Fruit fly (Drosophila melanogaster) whole organism, embryonic: ENCODE measurements around the gene Ddc.

Source experiments
- Aef1 ChIP-seq: fragments of 200-800 bp; sonication (Bioruptor generic); IDR thresholded peaks from 3 replicates; pipeline ENCODE4 v1.3.6; 2022; ENCODE audit warnings: missing biosample characterization, missing genetic modification characterization
- Atf6 ChIP-seq: fragments of 200-800 bp; sonication (Bioruptor generic); IDR thresholded peaks from 2 replicates; pipeline ENCODE4 v1.3.6; 2022; ENCODE audit warnings: missing biosample characterization, missing genetic modification characterization
- B-H2 ChIP-seq: fragments of 200-800 bp; sonication (Bioruptor generic); optimal IDR thresholded peaks from 2 replicates; lab custom pipeline; 2018; ENCODE audit warnings: missing biosample characterization, mild to moderate bottlenecking, missing genetic modification characterization
- Bdp1 ChIP-seq: fragments of 200-800 bp; sonication (Bioruptor generic); optimal IDR thresholded peaks from 3 replicates; lab custom pipeline; 2016; ENCODE audit warnings: missing biosample characterization, missing genetic modification characterization
- CG10543 ChIP-seq: fragments of 200-800 bp; sonication (Bioruptor generic); optimal IDR thresholded peaks from 3 replicates; lab custom pipeline; 2017; ENCODE audit warnings: missing biosample characterization, mild to moderate bottlenecking, missing genetic modification characterization, moderate library complexity
- CG11093 ChIP-seq: fragments of 200-800 bp; sonication (Bioruptor generic); IDR thresholded peaks from 3 replicates; pipeline ENCODE4 v1.3.6; 2022; ENCODE audit warnings: missing biosample characterization, missing genetic modification characterization
- CG12155 ChIP-seq: fragments of 200-800 bp; sonication (Bioruptor generic); optimal IDR thresholded peaks from 3 replicates; lab custom pipeline; 2016; ENCODE audit warnings: missing biosample characterization, missing genetic modification characterization
- CG12769 ChIP-seq: fragments of 200-800 bp; sonication (Bioruptor generic); optimal IDR thresholded peaks from 2 replicates; lab custom pipeline; 2019; ENCODE audit warnings: missing biosample characterization, mild to moderate bottlenecking, missing genetic modification characterization, moderate library complexity
- CG12942 ChIP-seq: fragments of 200-800 bp; sonication (Bioruptor generic); optimal IDR thresholded peaks from 3 replicates; lab custom pipeline; 2016; ENCODE audit warnings: missing biosample characterization, missing genetic modification characterization
- CG15514 ChIP-seq: fragments of 200-800 bp; sonication (Bioruptor generic); optimal IDR thresholded peaks from 3 replicates; lab custom pipeline; 2017; ENCODE audit warnings: missing biosample characterization, missing genetic modification characterization, mild to moderate bottlenecking, moderate library complexity, missing genetic modification reagents
- CG18599 ChIP-seq: fragments of 200-800 bp; sonication (Bioruptor generic); optimal IDR thresholded peaks from 3 replicates; lab custom pipeline; 2017; ENCODE audit warnings: missing biosample characterization, missing genetic modification characterization, mild to moderate bottlenecking, moderate library complexity, missing genetic modification reagents
- CG18764 ChIP-seq: fragments of 200-800 bp; sonication (Bioruptor generic); optimal IDR thresholded peaks from 3 replicates; lab custom pipeline; 2016; ENCODE audit warnings: missing biosample characterization, missing genetic modification characterization
- CG30020 ChIP-seq: fragments of 200-800 bp; optimal IDR thresholded peaks from 2 replicates; lab custom pipeline; 2019; ENCODE audit warnings: missing biosample characterization, mild to moderate bottlenecking, missing genetic modification characterization, moderate library complexity
- CG31441 ChIP-seq: fragments of 200-800 bp; sonication (Bioruptor generic); IDR thresholded peaks from 2 replicates; pipeline ENCODE4 v1.3.6; 2022; ENCODE audit warnings: missing biosample characterization, missing genetic modification characterization
- CG4282 ChIP-seq: fragments of 200-800 bp; sonication (Bioruptor generic); optimal IDR thresholded peaks from 2 replicates; lab custom pipeline; 2016; ENCODE audit warnings: missing biosample characterization, missing genetic modification characterization
- CG4617 ChIP-seq: fragments of 200-800 bp; sonication (Bioruptor generic); optimal IDR thresholded peaks from 3 replicates; lab custom pipeline; 2016; ENCODE audit warnings: missing biosample characterization, missing genetic modification characterization, borderline replicate concordance
- CG6654 ChIP-seq: fragments of 200-800 bp; sonication (Bioruptor generic); optimal IDR thresholded peaks from 2 replicates; lab custom pipeline; 2017; ENCODE audit warnings: missing biosample characterization, mild to moderate bottlenecking, missing genetic modification characterization
- CG6683 ChIP-seq: fragments of 200-800 bp; sonication (Bioruptor generic); optimal IDR thresholded peaks from 2 replicates; lab custom pipeline; 2017; ENCODE audit warnings: missing biosample characterization, mild to moderate bottlenecking, missing genetic modification characterization, missing genetic modification reagents
- CG7271 ChIP-seq: fragments of 200-800 bp; sonication (Bioruptor generic); optimal IDR thresholded peaks from 2 replicates; lab custom pipeline; 2018; ENCODE audit warnings: missing biosample characterization, mild to moderate bottlenecking, missing genetic modification characterization, moderate library complexity
- CG8924 ChIP-seq: fragments of 200-800 bp; optimal IDR thresholded peaks from 3 replicates; lab custom pipeline; 2019; ENCODE audit warnings: missing biosample characterization, mild to moderate bottlenecking, missing genetic modification characterization, moderate library complexity
- CG9932 ChIP-seq: fragments of 200-800 bp; sonication (Bioruptor generic); IDR thresholded peaks from 2 replicates; pipeline ENCODE4 v1.3.6; 2022; ENCODE audit warnings: missing biosample characterization, missing genetic modification characterization
- Chrac-16 ChIP-seq: fragments of 200-800 bp; sonication (Bioruptor generic); optimal IDR thresholded peaks from 3 replicates; lab custom pipeline; 2016; ENCODE audit warnings: missing biosample characterization, missing genetic modification characterization
- Deaf1 ChIP-seq: fragments of 200-800 bp; optimal IDR thresholded peaks from 3 replicates; lab custom pipeline; 2019; ENCODE audit warnings: missing biosample characterization, mild to moderate bottlenecking, missing genetic modification characterization, moderate library complexity
- Ets65A ChIP-seq: fragments of 200-800 bp; sonication (Bioruptor generic); peaks from one replicate; lab custom pipeline; 2016; ENCODE audit warnings: missing biosample characterization, missing genetic modification characterization
- Lhr ChIP-seq: fragments of 200-800 bp; sonication (Bioruptor generic); optimal IDR thresholded peaks from 3 replicates; lab custom pipeline; 2017; ENCODE audit warnings: mild to moderate bottlenecking, missing biosample characterization, missing genetic modification reagents, missing genetic modification characterization
- Mad ChIP-seq: fragments of 200-800 bp; sonication (Bioruptor generic); optimal IDR thresholded peaks from 2 replicates; lab custom pipeline; 2016; ENCODE audit warnings: missing biosample characterization, missing genetic modification characterization
- NC2α ChIP-seq: fragments of 200-800 bp; sonication (Bioruptor generic); optimal IDR thresholded peaks from 2 replicates; lab custom pipeline; 2016; ENCODE audit warnings: missing biosample characterization, missing genetic modification characterization
- Oaz ChIP-seq: fragments of 200-800 bp; sonication (Bioruptor generic); IDR thresholded peaks from 2 replicates; pipeline ENCODE4 v1.3.6; 2022; ENCODE audit warnings: missing biosample characterization, missing genetic modification characterization
- Sry-β ChIP-seq: fragments of 200-800 bp; sonication (Bioruptor generic); optimal IDR thresholded peaks from 2 replicates; lab custom pipeline; 2018; ENCODE audit warnings: missing biosample characterization, mild to moderate bottlenecking, missing genetic modification characterization, moderate library complexity
- Taf1 ChIP-seq: fragments of 200-800 bp; sonication (Bioruptor generic); IDR thresholded peaks from 2 replicates; pipeline ENCODE4 v1.3.6; 2022; ENCODE audit warnings: missing biosample characterization, missing genetic modification characterization
- ac ChIP-seq: fragments of 200-800 bp; sonication (Bioruptor generic); optimal IDR thresholded peaks from 3 replicates; lab custom pipeline; 2017; ENCODE audit warnings: missing biosample characterization, mild to moderate bottlenecking, missing genetic modification characterization
- bsh ChIP-seq, 2 experiments: fragments of 200-800 bp; sonication (Bioruptor generic); optimal IDR thresholded peaks; 2 replicates each; lab custom pipeline; 2017 to 2018; ENCODE audit warnings: mild to moderate bottlenecking in 2 of 2, missing biosample characterization in 2 of 2, missing genetic modification characterization in 2 of 2, moderate library complexity in 1 of 2
- corto ChIP-seq: fragments of 200-800 bp; sonication (Bioruptor generic); optimal IDR thresholded peaks from 2 replicates; lab custom pipeline; 2016; ENCODE audit warnings: missing biosample characterization, mild to moderate bottlenecking, missing genetic modification characterization, moderate library complexity
- crc ChIP-seq: fragments of 200-800 bp; sonication (Bioruptor generic); optimal IDR thresholded peaks from 2 replicates; lab custom pipeline; 2016; ENCODE audit warnings: missing biosample characterization, missing genetic modification characterization
- crp ChIP-seq, 2 experiments: fragments of 200-800 bp; sonication (Bioruptor generic); optimal IDR thresholded peaks; 2 replicates in 1 of 2; 3 replicates in 1 of 2; lab custom pipeline; 2017; ENCODE audit warnings: missing biosample characterization in 2 of 2, missing genetic modification characterization in 2 of 2, mild to moderate bottlenecking in 1 of 2, moderate library complexity in 1 of 2
- dimm ChIP-seq: fragments of 200-800 bp; sonication (Bioruptor generic); IDR thresholded peaks from 2 replicates; pipeline ENCODE4 v1.3.6; 2022; ENCODE audit warnings: missing biosample characterization, missing genetic modification characterization
- gem ChIP-seq: fragments of 200-800 bp; sonication (Bioruptor generic); optimal IDR thresholded peaks from 2 replicates; lab custom pipeline; 2019; ENCODE audit warnings: missing biosample characterization, mild to moderate bottlenecking, missing genetic modification characterization, moderate library complexity
- ind ChIP-seq: fragments of 200-800 bp; sonication (Bioruptor generic); optimal IDR thresholded peaks from 3 replicates; lab custom pipeline; 2016; ENCODE audit warnings: missing biosample characterization, missing genetic modification characterization
- inv ChIP-seq: fragments of 200-800 bp; sonication (Bioruptor generic); IDR thresholded peaks from 2 replicates; pipeline ENCODE4 v1.3.6; 2022; ENCODE audit warnings: missing biosample characterization, missing genetic modification characterization; ENCODE audit not compliant: partially characterized antibody
- klu ChIP-seq: fragments of 200-800 bp; sonication (Bioruptor generic); IDR thresholded peaks from 2 replicates; pipeline ENCODE4 v1.3.6; 2022; ENCODE audit warnings: missing biosample characterization, missing genetic modification characterization
- maf-S ChIP-seq: fragments of 200-800 bp; sonication (Bioruptor generic); optimal IDR thresholded peaks from 2 replicates; lab custom pipeline; 2016; ENCODE audit warnings: missing biosample characterization, missing genetic modification characterization
- otp ChIP-seq: fragments of 200-800 bp; sonication (Bioruptor generic); IDR thresholded peaks from 3 replicates; pipeline ENCODE4, ENCODE4 v1.3.6; 2022; ENCODE audit warnings: missing biosample characterization, missing genetic modification characterization
- pnt ChIP-seq: fragments of 200-800 bp; sonication (Bioruptor generic); optimal IDR thresholded peaks from 3 replicates; lab custom pipeline; 2016; ENCODE audit warnings: missing biosample characterization, missing genetic modification characterization
- sens ChIP-seq: fragments of 200-800 bp; sonication (Bioruptor generic); peaks from one replicate; lab custom pipeline; 2016; ENCODE audit warnings: missing biosample characterization, missing genetic modification characterization
- sob ChIP-seq: fragments of 200-800 bp; sonication (Bioruptor generic); IDR thresholded peaks from 2 replicates; pipeline ENCODE4 v1.3.6; 2022; ENCODE audit warnings: missing biosample characterization, missing genetic modification characterization
- tup ChIP-seq: fragments of 200-800 bp; sonication (Bioruptor generic); optimal IDR thresholded peaks from 2 replicates; lab custom pipeline; 2016; ENCODE audit warnings: missing biosample characterization, mild to moderate bottlenecking, missing genetic modification characterization, moderate library complexity
- tx ChIP-seq: fragments of 200-800 bp; sonication (Bioruptor generic); optimal IDR thresholded peaks from 2 replicates; lab custom pipeline; 2016; ENCODE audit warnings: missing biosample characterization, missing genetic modification characterization
- usp ChIP-seq: fragments of >200 bp; optimal IDR thresholded peaks from 2 replicates; lab custom pipeline; 2017; ENCODE audit warnings: missing biosample characterization, missing genetic modification characterization
- vvl ChIP-seq: fragments of 200-800 bp; sonication (Bioruptor generic); IDR thresholded peaks from 2 replicates; pipeline ENCODE4 v1.3.6; 2022; ENCODE audit warnings: missing biosample characterization, missing genetic modification characterization

Ddc gene

dm6 chr2L:19164933-19165813 lies 45.1 kb upstream of the Ddc start (continued):
- TF ChIP-seq tx (GFP tag; lab: Kevin White, UChicago) (peak; percentile 88), CG30020 (tag; lab: Kevin White, UChicago) (peak; percentile 79), dimm (GFP tag; lab: Robert Waterston, UW) (peak; percentile 91), CG12155 (peak; percentile 93), CG12942 (GFP tag; lab: Kevin White, UChicago) (peak; percentile 96), CG18764 (peak; percentile 96), CG10543 (GFP tag; lab: Kevin White, UChicago) (peak; percentile 91), CG6683 (GFP tag; lab: Kevin White, UChicago) (peak; percentile 93), CG7271 (peak; percentile 93), Deaf1 (tag; lab: Kevin White, UChicago) (peak; percentile 81), CG9932 (peak; percentile 94), CG8924 (tag; lab: Kevin White, UChicago) (peak; percentile 98), Bdp1 (peak; percentile 82), CG6654 (GFP tag; lab: Kevin White, UChicago) (peak; percentile 86), Atf6 (GFP tag; lab: Robert Waterston, UW) (peak; percentile 97), CG31441 (GFP tag; lab: Robert Waterston, UW) (peak; percentile 98), NC2α (GFP tag; lab: Kevin White, UChicago) (peak; percentile 93), bsh (GFP tag; optimal IDR thresholded peaks at IDR 0.05; lab: Kevin White, UChicago) (peak; percentile 71 to 98), vvl (GFP tag; lab: Robert Waterston, UW) (peak; percentile 99), crp (GFP tag; optimal IDR thresholded peaks at IDR 0.05; lab: Kevin White, UChicago) (peak in 1 of 2 experiments; percentile 66), crc (GFP tag; lab: Kevin White, UChicago) (peak; percentile 96), Mad (GFP tag; lab: Kevin White, UChicago) (peak; percentile 95), maf-S (GFP tag; lab: Kevin White, UChicago) (peak; percentile 95), Aef1 (peak; percentile 96), Sry-β (GFP tag; lab: Kevin White, UChicago) (peak; percentile 36), CG15514 (peak; percentile 93), pnt (GFP tag; lab: Kevin White, UChicago) (peak; percentile 96), corto (GFP tag; lab: Kevin White, UChicago) (peak; percentile 87), CG12769 (peak; percentile 95), Taf1 (peak; percentile 93), CG4617 (GFP tag; lab: Kevin White, UChicago) (peak; percentile 89), gem (peak; percentile 98), klu (GFP tag; lab: Robert Waterston, UW) (peak; percentile 92), CG11093 (GFP tag; lab: Robert Waterston, UW) (peak; percentile 95), CG4282 (GFP tag; lab: Kevin White, UChicago) (peak; percentile 78), sob (GFP tag; lab: Robert Waterston, UW) (peak; percentile 96), Lhr (GFP tag; lab: Kevin White, UChicago) (peak; percentile 85), usp (no peak), ac (peak; percentile 71), ind (GFP tag; lab: Kevin White, UChicago) (peak; percentile 98), Chrac-16 (GFP tag; lab: Kevin White, UChicago) (peak; percentile 95), tup (GFP tag; lab: Kevin White, UChicago) (peak; percentile 84), inv (GFP tag; lab: Robert Waterston, UW) (no peak), Oaz (peak; percentile 94), otp (peak; percentile 97), B-H2 (peak; percentile 84), Ets65A (GFP tag; lab: Kevin White, UChicago) (peak; percentile 97), CG18599 (peak; percentile 98), sens (GFP tag; lab: Kevin White, UChicago) (peak; percentile 100)
